Fruit fly (Drosophila melanogaster): Measurements from ENCODE around the gene dhd.

DNA sequence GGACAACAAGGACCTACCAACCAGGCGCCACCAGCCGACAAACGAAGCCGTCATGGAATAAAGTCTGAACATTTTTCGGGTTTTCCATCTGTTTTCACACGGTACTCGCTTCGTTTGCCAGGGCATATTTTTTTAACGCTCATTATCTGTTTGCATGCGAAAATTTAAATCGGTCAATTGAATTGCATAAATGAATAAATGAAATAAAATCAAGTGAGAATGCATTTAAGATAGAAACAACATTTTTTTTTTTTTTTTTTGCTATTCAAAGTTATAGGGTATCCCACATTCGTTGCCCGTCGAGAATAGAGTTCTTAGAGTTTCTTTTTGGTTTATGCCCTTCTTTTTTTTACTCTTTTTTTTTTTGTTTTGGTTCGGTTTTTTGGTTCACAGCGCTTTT is 26.1 kb upstream of the dhd start:
- TF ChIP-seq CG13204 (GFP tag; optimal IDR thresholded peaks at IDR 0.05) = no peak
- TF ChIP-seq CG10348 (GFP tag; IDR thresholded peaks at IDR 0.05) = no peak
